Worm (Caenorhabditis elegans) whole organism, L4 larva: Measurements from ENCODE around the gene ppat-1.

ENCODE experiments used
- hlh-30 ChIP-seq: sonication (generic microtip); optimal IDR thresholded peaks from 2 replicates; lab custom pipeline; 2017; ENCODE audit warnings: antibody characterized with exemption, mild to moderate bottlenecking, missing genetic modification characterization, missing compliant biosample characterization; ENCODE audit not compliant: insufficient read depth
- nhr-11 ChIP-seq: fragments of 150-350 bp; optimal IDR thresholded peaks from 2 replicates; lab custom pipeline; 2014; ENCODE audit warnings: missing biosample characterization, missing genetic modification characterization
- pqm-1 ChIP-seq: sonication (generic microtip); optimal IDR thresholded peaks from 2 replicates; lab custom pipeline; 2017; ENCODE audit warnings: missing biosample characterization, missing genetic modification characterization

ce11 chrIII:4739975-4740374 is 50.9 kb downstream of the ppat-1 start, which contains the start of gene ras-2:
- TF ChIP-seq hlh-30 (tag; lab: Kevin White, UChicago) (no peak), pqm-1 (tag; lab: Kevin White, UChicago) (no peak), nhr-11 (tag; lab: Kevin White, UChicago) (no peak)
